Fruit fly (Drosophila melanogaster) whole organism, embryonic: ENCODE data around the gene CG4586.

Experiments
- CG10274 ChIP-seq: fragments of 200-800 bp; sonication (Bioruptor generic); optimal IDR thresholded peaks from 3 replicates; lab custom pipeline; 2017; ENCODE audit warnings: missing biosample characterization, mild to moderate bottlenecking, missing genetic modification characterization
- CG10543 ChIP-seq: fragments of 200-800 bp; sonication (Bioruptor generic); optimal IDR thresholded peaks from 3 replicates; lab custom pipeline; 2017; ENCODE audit warnings: missing biosample characterization, mild to moderate bottlenecking, missing genetic modification characterization, moderate library complexity
- CG10565 ChIP-seq: fragments of 200-800 bp; sonication (Bioruptor generic); optimal IDR thresholded peaks from 3 replicates; lab custom pipeline; 2016; ENCODE audit warnings: missing biosample characterization, mild to moderate bottlenecking, missing genetic modification characterization
- CG12391 ChIP-seq: fragments of 200-800 bp; sonication (Bioruptor generic); optimal IDR thresholded peaks from 3 replicates; lab custom pipeline; 2018; ENCODE audit warnings: missing biosample characterization, mild to moderate bottlenecking, missing genetic modification characterization, moderate library complexity
- CG12744 ChIP-seq: fragments of 200-800 bp; sonication (Bioruptor generic); optimal IDR thresholded peaks from 2 replicates; lab custom pipeline; 2016; ENCODE audit warnings: missing biosample characterization, missing genetic modification characterization
- CG13894 ChIP-seq: fragments of 200-800 bp; sonication (Bioruptor generic); optimal IDR thresholded peaks from 3 replicates; lab custom pipeline; 2018; ENCODE audit warnings: missing biosample characterization, mild to moderate bottlenecking, missing genetic modification characterization, moderate library complexity
- CG14014 ChIP-seq: fragments of 200-800 bp; sonication (Bioruptor generic); IDR thresholded peaks from 2 replicates; pipeline ENCODE4 v1.3.6; 2022; ENCODE audit warnings: missing biosample characterization, missing genetic modification characterization
- CG16779 ChIP-seq: fragments of 200-800 bp; sonication (Bioruptor generic); IDR thresholded peaks from 2 replicates; pipeline ENCODE4 v1.3.6; 2022; ENCODE audit warnings: missing biosample characterization, missing genetic modification characterization
- CG17568 ChIP-seq: fragments of 200-800 bp; sonication (Bioruptor generic); optimal IDR thresholded peaks from 2 replicates; lab custom pipeline; 2018; ENCODE audit warnings: missing biosample characterization, mild to moderate bottlenecking, missing genetic modification characterization, moderate library complexity
- CG17612 ChIP-seq: fragments of 200-800 bp; sonication (Bioruptor generic); IDR thresholded peaks from 2 replicates; pipeline ENCODE4 v1.3.6; 2022; ENCODE audit warnings: missing biosample characterization, missing genetic modification characterization
- CG18476 ChIP-seq: fragments of 200-800 bp; sonication (Bioruptor generic); optimal IDR thresholded peaks from 2 replicates; lab custom pipeline; 2016; ENCODE audit warnings: missing biosample characterization, mild to moderate bottlenecking, missing genetic modification characterization
- CG18764 ChIP-seq: fragments of 200-800 bp; sonication (Bioruptor generic); optimal IDR thresholded peaks from 3 replicates; lab custom pipeline; 2016; ENCODE audit warnings: missing biosample characterization, missing genetic modification characterization
- CG2712 ChIP-seq: fragments of 200-800 bp; optimal IDR thresholded peaks from 3 replicates; lab custom pipeline; 2019; ENCODE audit warnings: missing biosample characterization, mild to moderate bottlenecking, missing genetic modification characterization, moderate library complexity
- CG31388 ChIP-seq: fragments of 200-800 bp; sonication (Bioruptor generic); optimal IDR thresholded peaks from 2 replicates; lab custom pipeline; 2016; ENCODE audit warnings: missing biosample characterization, missing genetic modification characterization
- CG33213 ChIP-seq: fragments of 200-800 bp; sonication (Bioruptor generic); optimal IDR thresholded peaks from 3 replicates; lab custom pipeline; 2016; ENCODE audit warnings: missing biosample characterization, missing genetic modification characterization
- CG34224 ChIP-seq: fragments of 200-800 bp; sonication (Bioruptor generic); IDR thresholded peaks from 3 replicates; pipeline ENCODE4 v1.3.6; 2022; ENCODE audit warnings: missing biosample characterization, missing genetic modification characterization; ENCODE audit not compliant: partially characterized antibody
- CG34376 ChIP-seq: fragments of 200-800 bp; sonication (Bioruptor generic); optimal IDR thresholded peaks from 2 replicates; lab custom pipeline; 2018; ENCODE audit warnings: missing biosample characterization, mild to moderate bottlenecking, missing genetic modification characterization
- CG4820 ChIP-seq: fragments of 200-800 bp; sonication (Bioruptor generic); optimal IDR thresholded peaks from 3 replicates; lab custom pipeline; 2016; ENCODE audit warnings: missing biosample characterization, missing genetic modification characterization
- CG7745 ChIP-seq: fragments of 200-800 bp; sonication (Bioruptor generic); optimal IDR thresholded peaks from 2 replicates; lab custom pipeline; 2018; ENCODE audit warnings: missing biosample characterization, mild to moderate bottlenecking, missing genetic modification characterization, moderate library complexity
- CG7963 ChIP-seq: fragments of 200-800 bp; sonication (Bioruptor generic); IDR thresholded peaks from 3 replicates; pipeline ENCODE4 v1.3.6; 2022; ENCODE audit warnings: missing biosample characterization, missing genetic modification characterization; ENCODE audit not compliant: partially characterized antibody
- CG8359 ChIP-seq: fragments of 200-800 bp; sonication (Bioruptor generic); optimal IDR thresholded peaks from 2 replicates; lab custom pipeline; 2017; ENCODE audit warnings: missing biosample characterization, mild to moderate bottlenecking, missing genetic modification characterization, borderline replicate concordance
- CG8388 ChIP-seq: fragments of 200-800 bp; sonication (Bioruptor generic); optimal IDR thresholded peaks from 2 replicates; lab custom pipeline; 2019; ENCODE audit warnings: missing biosample characterization, mild to moderate bottlenecking, missing genetic modification characterization, moderate library complexity
- CG8944 ChIP-seq: fragments of 200-800 bp; sonication (Bioruptor generic); optimal IDR thresholded peaks from 3 replicates; lab custom pipeline; 2016; ENCODE audit warnings: missing biosample characterization, missing genetic modification characterization
- CTCF ChIP-seq: fragments of 200-800 bp; sonication (Bioruptor generic); optimal IDR thresholded peaks from 2 replicates; lab custom pipeline; 2017; ENCODE audit warnings: missing biosample characterization, mild to moderate bottlenecking, missing genetic modification characterization, moderate library complexity
- Ets97D ChIP-seq: fragments of 200-800 bp; sonication (Bioruptor generic); optimal IDR thresholded peaks from 3 replicates; lab custom pipeline; 2016; ENCODE audit warnings: missing biosample characterization, missing genetic modification characterization
- Gsc ChIP-seq: fragments of 200-800 bp; sonication (Bioruptor generic); IDR thresholded peaks from 2 replicates; pipeline ENCODE4 v1.3.6; 2022; ENCODE audit warnings: missing biosample characterization, missing genetic modification characterization
- Hsf ChIP-seq: fragments of 200-800 bp; sonication (Bioruptor generic); optimal IDR thresholded peaks from 3 replicates; lab custom pipeline; 2016; ENCODE audit warnings: missing biosample characterization, missing genetic modification characterization
- MBD-R2 ChIP-seq: fragments of 200-800 bp; sonication (Bioruptor generic); IDR thresholded peaks from 2 replicates; pipeline ENCODE4 v1.3.6; 2022; ENCODE audit warnings: missing biosample characterization, missing genetic modification characterization
- Ravus ChIP-seq: fragments of 200-800 bp; sonication (Bioruptor generic); IDR thresholded peaks from 2 replicates; pipeline ENCODE4 v1.3.6; 2022; ENCODE audit warnings: missing biosample characterization, missing genetic modification characterization
- Side ChIP-seq: fragments of 200-800 bp; sonication (Bioruptor generic); optimal IDR thresholded peaks from 2 replicates; lab custom pipeline; 2016; ENCODE audit warnings: missing biosample characterization, missing genetic modification characterization
- Six4 ChIP-seq: fragments of 200-800 bp; sonication (Bioruptor generic); optimal IDR thresholded peaks from 2 replicates; lab custom pipeline; 2016; ENCODE audit warnings: missing biosample characterization, missing genetic modification characterization
- Sox102F ChIP-seq: fragments of 200-800 bp; sonication (Bioruptor generic); optimal IDR thresholded peaks from 2 replicates; lab custom pipeline; 2018; ENCODE audit warnings: missing biosample characterization, mild to moderate bottlenecking, missing genetic modification characterization, moderate library complexity
- Ssrp ChIP-seq: fragments of 200-800 bp; sonication (Bioruptor generic); optimal IDR thresholded peaks from 2 replicates; lab custom pipeline; 2018; ENCODE audit warnings: missing biosample characterization, mild to moderate bottlenecking, missing genetic modification characterization, moderate library complexity
- Xbp1 ChIP-seq: fragments of 200-800 bp; sonication (Bioruptor generic); optimal IDR thresholded peaks from 3 replicates; lab custom pipeline; 2016; ENCODE audit warnings: missing biosample characterization, mild to moderate bottlenecking, missing genetic modification characterization
- ara ChIP-seq: fragments of 200-800 bp; sonication (Bioruptor generic); IDR thresholded peaks from 2 replicates; pipeline ENCODE4 v1.3.6; 2022; ENCODE audit warnings: missing biosample characterization, missing genetic modification characterization
- da ChIP-seq: fragments of 200-800 bp; sonication (Bioruptor generic); optimal IDR thresholded peaks from 2 replicates; lab custom pipeline; 2016; ENCODE audit warnings: missing biosample characterization, missing genetic modification characterization
- fd3F ChIP-seq: fragments of 200-800 bp; sonication (Bioruptor generic); optimal IDR thresholded peaks from 2 replicates; lab custom pipeline; 2018; ENCODE audit warnings: missing biosample characterization, mild to moderate bottlenecking, missing genetic modification characterization, moderate library complexity
- gce ChIP-seq: fragments of 200-800 bp; sonication (Bioruptor generic); IDR thresholded peaks from 3 replicates; pipeline ENCODE4 v1.3.6; 2022; ENCODE audit warnings: missing biosample characterization, missing genetic modification characterization
- her ChIP-seq: fragments of 200-800 bp; sonication (Bioruptor generic); optimal IDR thresholded peaks from 2 replicates; lab custom pipeline; 2016; ENCODE audit warnings: missing biosample characterization, missing genetic modification characterization
- lmd ChIP-seq: fragments of 200-800 bp; sonication (Bioruptor generic); IDR thresholded peaks from 2 replicates; pipeline ENCODE4 v1.3.6; 2022; ENCODE audit warnings: missing biosample characterization, missing genetic modification characterization
- nerfin-1 ChIP-seq: fragments of 200-800 bp; sonication (Bioruptor generic); optimal IDR thresholded peaks from 3 replicates; lab custom pipeline; 2019; ENCODE audit warnings: missing biosample characterization, mild to moderate bottlenecking, missing genetic modification characterization, moderate library complexity
- nom ChIP-seq: fragments of 200-800 bp; sonication (Bioruptor generic); optimal IDR thresholded peaks from 2 replicates; lab custom pipeline; 2017; ENCODE audit warnings: missing biosample characterization, missing genetic modification characterization, mild to moderate bottlenecking, moderate library complexity, missing genetic modification reagents
- sc ChIP-seq, 3 experiments: fragments of >200 bp in 2 of 3; fragments of 200-800 bp in 1 of 3; sonication (Bioruptor generic) in 1 of 3; optimal IDR thresholded peaks; 2 replicates in 2 of 3; 3 replicates in 1 of 3; lab custom pipeline; 2017; ENCODE audit warnings: mild to moderate bottlenecking in 1 of 3, missing biosample characterization in 1 of 3, missing genetic modification characterization in 1 of 3, missing genetic modification reagents in 1 of 3
- sd ChIP-seq: fragments of 200-800 bp; sonication (Bioruptor generic); optimal IDR thresholded peaks from 3 replicates; lab custom pipeline; 2018; ENCODE audit warnings: missing biosample characterization, mild to moderate bottlenecking, missing genetic modification characterization, moderate library complexity
- sisA ChIP-seq: fragments of 200-800 bp; sonication (Bioruptor generic); IDR thresholded peaks from 2 replicates; pipeline ENCODE4 v1.3.6; 2022; ENCODE audit warnings: missing biosample characterization, missing genetic modification characterization
- so ChIP-seq: fragments of 200-800 bp; sonication (Bioruptor generic); IDR thresholded peaks from 3 replicates; pipeline ENCODE4 v1.3.6; 2022; ENCODE audit warnings: missing biosample characterization, missing genetic modification characterization
- stwl ChIP-seq: fragments of 200-800 bp; sonication (Bioruptor generic); optimal IDR thresholded peaks from 3 replicates; lab custom pipeline; 2018; ENCODE audit warnings: missing biosample characterization, mild to moderate bottlenecking, missing genetic modification characterization, moderate library complexity
- trem ChIP-seq: fragments of 200-800 bp; optimal IDR thresholded peaks from 3 replicates; lab custom pipeline; 2019; ENCODE audit warnings: missing biosample characterization, mild to moderate bottlenecking, missing genetic modification characterization, moderate library complexity
- trh ChIP-seq: fragments of 200-800 bp; sonication (Bioruptor generic); optimal IDR thresholded peaks from 2 replicates; lab custom pipeline; 2016; ENCODE audit warnings: missing biosample characterization, missing genetic modification characterization
- vnd ChIP-seq: fragments of 200-800 bp; sonication (Bioruptor generic); IDR thresholded peaks from 3 replicates; pipeline ENCODE4 v1.3.6; 2022; ENCODE audit warnings: missing biosample characterization, missing genetic modification characterization; ENCODE audit not compliant: partially characterized antibody
- wor ChIP-seq: fragments of 200-800 bp; sonication (Bioruptor generic); IDR thresholded peaks from 2 replicates; pipeline ENCODE4 v1.3.6; 2022; ENCODE audit warnings: missing biosample characterization, missing genetic modification characterization

The CG4586 gene

DNA sequence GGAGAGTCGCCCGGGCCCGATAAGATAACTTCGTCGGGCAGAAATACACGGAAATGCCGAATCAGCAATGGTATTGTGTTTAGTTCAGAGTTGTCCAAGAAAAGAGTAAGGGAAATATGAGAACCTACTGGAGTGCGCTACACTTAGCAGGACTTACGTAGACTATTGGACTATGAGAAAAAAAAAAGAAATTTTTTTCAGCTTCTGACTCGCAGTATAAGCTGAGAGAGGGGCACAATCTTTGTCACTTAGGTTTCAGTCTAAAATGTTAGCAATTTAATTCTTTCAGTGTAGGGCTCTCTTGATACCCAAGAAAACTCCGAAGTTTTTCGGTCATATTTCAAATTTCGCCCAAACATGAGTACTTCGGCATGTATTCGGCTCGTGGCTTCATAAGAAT lies 24.0 kb downstream of the CG4586 start (continued):
- peak; percentile 65 for TF ChIP-seq Side (GFP tag; lab: Kevin White, UChicago)
- TF ChIP-seq CG18764 (GFP tag; lab: Kevin White, UChicago) = peak; percentile 37
- peak; percentile 42 for TF ChIP-seq CG18476 (GFP tag; lab: Kevin White, UChicago)
- TF ChIP-seq CG13894 (tag; lab: Kevin White, UChicago) = peak; percentile 44
- TF ChIP-seq CG4820 (GFP tag; lab: Kevin White, UChicago) = peak; percentile 63
- peak; percentile 81 for TF ChIP-seq CG14014 (GFP tag; lab: Robert Waterston, UW)
- TF ChIP-seq CG7963 (GFP tag; lab: Robert Waterston, UW) = no peak
- no peak for TF ChIP-seq nom (GFP tag; lab: Kevin White, UChicago)
- peak; percentile 76 for TF ChIP-seq Sox102F (GFP tag; lab: Kevin White, UChicago)
- peak; percentile 48 for TF ChIP-seq CG8388 (GFP tag; lab: Kevin White, UChicago)
- TF ChIP-seq Xbp1 = peak; percentile 74
- TF ChIP-seq trh = no peak
- no peak for TF ChIP-seq CG17612
- TF ChIP-seq CG31388 (GFP tag; lab: Kevin White, UChicago) = peak; percentile 59
- peak; percentile 55 for TF ChIP-seq CG33213 (GFP tag; lab: Kevin White, UChicago)
- TF ChIP-seq MBD-R2 = peak; percentile 57; the same call in 1 of the 2 replicates
- peak; percentile 56 for TF ChIP-seq CG17568 (GFP tag; lab: Kevin White, UChicago)
- TF ChIP-seq Ravus = peak; percentile 52
- peak; percentile 39; the same call in 1 of the 2 replicates for TF ChIP-seq Gsc
- TF ChIP-seq Ssrp = peak; percentile 31
- TF ChIP-seq vnd (GFP tag; lab: Robert Waterston, UW) = no peak
- peak; percentile 68 for TF ChIP-seq CG12391 (tag; lab: Kevin White, UChicago)
- peak; percentile 77; the same call in 2 of the 3 replicates for TF ChIP-seq so
- peak; percentile 72 for TF ChIP-seq her (GFP tag; lab: Kevin White, UChicago)
- peak; percentile 75 for TF ChIP-seq Hsf (GFP tag; lab: Kevin White, UChicago)
- no peak for TF ChIP-seq CG16779
- TF ChIP-seq CG34224 = no peak
- TF ChIP-seq stwl = no peak
- peak; percentile 49 for TF ChIP-seq Six4 (GFP tag; lab: Kevin White, UChicago)
- TF ChIP-seq CG2712 = peak; percentile 55
- peak; percentile 35 for TF ChIP-seq fd3F (GFP tag; lab: Kevin White, UChicago)
- TF ChIP-seq wor (GFP tag; lab: Robert Waterston, UW) = peak; percentile 63
- TF ChIP-seq CG12744 (GFP tag; lab: Kevin White, UChicago) = peak; percentile 26
- peak; percentile 76 for TF ChIP-seq sisA
- peak; percentile 67 for TF ChIP-seq CG10274 (GFP tag; lab: Kevin White, UChicago)
- peak; percentile 22 for TF ChIP-seq nerfin-1
- TF ChIP-seq CG8944 (GFP tag; lab: Kevin White, UChicago) = peak; percentile 71
- peak; percentile 85 for TF ChIP-seq lmd (GFP tag; lab: Robert Waterston, UW)
- no peak for TF ChIP-seq CG8359
- TF ChIP-seq ara (GFP tag; lab: Robert Waterston, UW) = peak; percentile 71
- no peak for TF ChIP-seq CG7745
- TF ChIP-seq trem (tag; lab: Kevin White, UChicago) = no peak
- TF ChIP-seq gce (GFP tag; lab: Robert Waterston, UW) = peak; percentile 67; the same call in 2 of the 3 replicates
- peak; percentile 29 for TF ChIP-seq CG34376 (GFP tag; lab: Kevin White, UChicago)
- TF ChIP-seq CTCF (GFP tag; lab: Kevin White, UChicago) = no peak
- no peak for TF ChIP-seq CG10565 (GFP tag; lab: Kevin White, UChicago)
- no peak for TF ChIP-seq sc (optimal IDR thresholded peaks at IDR 0.05; lab: Kevin White, UChicago)
- no peak for TF ChIP-seq sc (GFP tag; optimal IDR thresholded peaks at IDR 0.05; lab: Kevin White, UChicago)
- no peak for TF ChIP-seq Ets97D (GFP tag; lab: Kevin White, UChicago)
- no peak for TF ChIP-seq da
- peak; percentile 67 for TF ChIP-seq CG10543 (GFP tag; lab: Kevin White, UChicago)
- peak; percentile 39 for TF ChIP-seq sd
